Worm (Caenorhabditis elegans) whole organism, young adult: ENCODE measurements around the gene rbg-1.

Source experiments
- B0336.3 ChIP-seq: fragments of 200-800 bp; sonication (Bioruptor generic); IDR thresholded peaks from 2 replicates; pipeline ENCODE4 v1.3.6; 2022; ENCODE audit warnings: missing genetic modification characterization, missing compliant biosample characterization
- egl-44 ChIP-seq: fragments of 200-800 bp; sonication (Bioruptor generic); IDR thresholded peaks from 2 replicates; pipeline ENCODE4 v1.3.6; 2022; ENCODE audit warnings: missing genetic modification reagents, missing genetic modification characterization, missing compliant biosample characterization
- hsf-1 ChIP-seq: fragments of 200-800 bp; sonication (Bioruptor generic); IDR thresholded peaks from 2 replicates; pipeline ENCODE4 v1.3.6; 2022; ENCODE audit warnings: missing genetic modification reagents, missing genetic modification characterization, missing compliant biosample characterization
- lag-1 ChIP-seq: fragments of 200-800 bp; sonication (Bioruptor generic); IDR thresholded peaks from 2 replicates; pipeline ENCODE4 v1.3.6; 2022; ENCODE audit warnings: missing genetic modification reagents, missing genetic modification characterization, missing compliant biosample characterization
- lin-35 ChIP-seq, 3 experiments: fragments of 150-350 bp in 2 of 3; sonication (generic microtip) in 1 of 3; optimal IDR thresholded peaks; 2 replicates each; lab custom pipeline; 2014 to 2018; ENCODE audit warnings: missing biosample characterization in 3 of 3, missing genetic modification characterization in 3 of 3, missing genetic modification reagents in 3 of 3
- lir-1 ChIP-seq: fragments of 200-800 bp; sonication (Bioruptor generic); conservative IDR thresholded peaks from 2 replicates; pipeline ENCODE4 v1.3.6; 2022; ENCODE audit warnings: missing genetic modification reagents, missing genetic modification characterization, missing compliant biosample characterization

DNA sequence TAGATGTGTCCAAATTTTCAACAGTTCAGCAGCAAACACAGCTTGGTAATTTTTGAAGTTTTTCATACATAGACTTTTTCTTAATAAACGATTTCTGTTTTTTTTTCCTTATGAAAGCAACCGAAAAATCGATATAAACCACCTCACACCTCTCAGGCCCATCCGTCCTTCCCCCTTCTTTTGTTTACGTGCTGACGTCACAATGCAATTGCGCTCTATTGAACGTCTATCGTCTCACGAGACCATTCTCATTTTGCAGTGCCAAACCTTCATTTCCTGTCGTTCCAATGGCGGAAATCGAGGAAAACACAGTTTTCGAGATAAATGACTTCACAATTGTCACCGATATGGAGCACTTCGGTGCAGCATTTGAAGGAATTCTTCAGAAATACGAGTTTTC lies at the start of gene rbg-1:
- TF ChIP-seq hsf-1 (GFP tag; lab: Robert Waterston, UW) = no peak
- TF ChIP-seq lin-35 (GFP tag; optimal IDR thresholded peaks at IDR 0.05; lab: Kevin White, UChicago) = peak in 1 of 3 experiments; percentile 12
- TF ChIP-seq lag-1 = no peak
- no peak for TF ChIP-seq egl-44 (GFP tag; lab: Robert Waterston, UW)
- TF ChIP-seq B0336.3 (GFP tag; lab: Robert Waterston, UW) = 0 out of 2 replicates have a peak, but pooled peaks have one; percentile 33
- no peak for TF ChIP-seq lir-1 (GFP tag; lab: Robert Waterston, UW)
